Worm (Caenorhabditis elegans) whole organism, L4/young adult: ENCODE data around the gene C01C10.2.

Source experiments
- W03F9.2 ChIP-seq: fragments of 150-350 bp; optimal IDR thresholded peaks from 2 replicates; lab custom pipeline; 2014; ENCODE audit warnings: missing biosample characterization, missing genetic modification characterization
- dao-5 ChIP-seq: sonication (generic microtip); optimal IDR thresholded peaks from 2 replicates; lab custom pipeline; 2016; ENCODE audit warnings: missing genotype, missing genetic modification characterization, moderate library complexity, missing compliant biosample characterization
- him-1 ChIP-seq: sonication (generic microtip); optimal IDR thresholded peaks from 2 replicates; lab custom pipeline; 2016; ENCODE audit warnings: missing genotype, missing genetic modification reagents, missing genetic modification characterization, missing compliant biosample characterization

ce11 chrX:7415420-7415819, 22.5 kb downstream of the C01C10.2 start, which contains the start of gene C10A4.7:
- no peak for TF ChIP-seq dao-5 (tag; lab: Kevin White, UChicago)
- TF ChIP-seq him-1 (tag; lab: Kevin White, UChicago), result no peak
- no peak for TF ChIP-seq W03F9.2 (tag; lab: Kevin White, UChicago)
